Worm (Caenorhabditis elegans) whole organism, L1 larva: ENCODE measurements around the gene frm-2.
A peak's percentile ranks its signal among the peaks of the same experiment; 100 is the strongest.

Experiments
- alr-1 ChIP-seq: fragments of 200-800 bp; sonication (Bioruptor generic); optimal IDR thresholded peaks from 2 replicates; lab custom pipeline; 2018; ENCODE audit warnings: borderline replicate concordance, mild to moderate bottlenecking, missing genetic modification characterization, missing compliant biosample characterization
- blmp-1 ChIP-seq: fragments of 150-350 bp; optimal IDR thresholded peaks from 2 replicates; lab custom pipeline; 2014; ENCODE audit warnings: missing biosample characterization, missing genetic modification characterization
- ceh-8 ChIP-seq: fragments of 200-800 bp; sonication (Bioruptor generic); optimal IDR thresholded peaks from 2 replicates; lab custom pipeline; 2018; ENCODE audit warnings: mild to moderate bottlenecking, missing genetic modification characterization, moderate library complexity, missing compliant biosample characterization
- ceh-88 ChIP-seq: fragments of 200-800 bp; sonication (Bioruptor generic); IDR thresholded peaks from 2 replicates; pipeline ENCODE4 v1.3.6; 2022; ENCODE audit warnings: missing genetic modification characterization, missing compliant biosample characterization
- ceh-90 ChIP-seq: sonication (generic microtip); optimal IDR thresholded peaks from 2 replicates; lab custom pipeline; 2016; ENCODE audit warnings: missing genetic modification characterization, missing compliant biosample characterization
- dpl-1 ChIP-seq, 3 experiments: fragments of 150-350 bp in 2 of 3; sonication (generic microtip) in 1 of 3; optimal IDR thresholded peaks; 2 replicates each; lab custom pipeline; 2014 to 2017; ENCODE audit warnings: missing biosample characterization in 3 of 3, missing genetic modification characterization in 3 of 3, missing genetic modification reagents in 3 of 3
- dsc-1 ChIP-seq: sonication (generic microtip); optimal IDR thresholded peaks from 2 replicates; lab custom pipeline; 2016; ENCODE audit warnings: mild to moderate bottlenecking, missing genetic modification characterization, missing compliant biosample characterization
- egl-13 ChIP-seq: sonication (generic microtip); optimal IDR thresholded peaks from 2 replicates; lab custom pipeline; 2016; ENCODE audit warnings: missing genotype, missing genetic modification reagents, missing genetic modification characterization, missing compliant biosample characterization
- elt-2 ChIP-seq: sonication (generic microtip); optimal IDR thresholded peaks from 2 replicates; lab custom pipeline; 2016; ENCODE audit warnings: missing genetic modification characterization, mild to moderate bottlenecking, inconsistent platforms, missing compliant biosample characterization, missing genetic modification reagents
- elt-3 ChIP-seq, 6 experiments: fragments of 150-350 bp in 1 of 6; sonication (generic microtip); optimal IDR thresholded peaks; 2 replicates each; lab custom pipeline; 2017 to 2018; ENCODE audit warnings: missing biosample characterization in 6 of 6, missing genetic modification characterization in 6 of 6, inconsistent platforms in 1 of 6
- ets-5 ChIP-seq: fragments of 200-800 bp; sonication (Bioruptor generic); IDR thresholded peaks from 2 replicates; pipeline ENCODE4 v1.3.6; 2022; ENCODE audit warnings: missing genetic modification characterization, missing compliant biosample characterization
- fkh-4 ChIP-seq: sonication (generic microtip); optimal IDR thresholded peaks from 2 replicates; lab custom pipeline; 2016; ENCODE audit warnings: missing compliant biosample characterization, missing genetic modification characterization, borderline replicate concordance
- fkh-8 ChIP-seq: sonication (generic microtip); optimal IDR thresholded peaks from 2 replicates; lab custom pipeline; 2016; ENCODE audit warnings: mild to moderate bottlenecking, missing genetic modification characterization, missing compliant biosample characterization
- hpl-2 ChIP-seq: fragments of 150-350 bp; optimal IDR thresholded peaks from 2 replicates; lab custom pipeline; 2014; ENCODE audit warnings: missing biosample characterization, missing genetic modification reagents, missing genetic modification characterization
- irx-1 ChIP-seq: sonication (generic microtip); optimal IDR thresholded peaks from 2 replicates; lab custom pipeline; 2016; ENCODE audit warnings: missing genetic modification characterization, missing compliant biosample characterization
- isw-1 ChIP-seq: fragments of 200-800 bp; sonication (Bioruptor generic); IDR thresholded peaks from 2 replicates; pipeline ENCODE4 v1.3.6; 2022; ENCODE audit warnings: missing genetic modification characterization, missing compliant biosample characterization
- lin-14 ChIP-seq: fragments of 200-800 bp; sonication (Bioruptor generic); optimal IDR thresholded peaks from 2 replicates; lab custom pipeline; 2018; ENCODE audit warnings: mild to moderate bottlenecking, missing genetic modification characterization, moderate library complexity, missing compliant biosample characterization
- lin-15B ChIP-seq: fragments of 150-350 bp; sonication (generic microtip); optimal IDR thresholded peaks from 3 replicates; lab custom pipeline; 2014; ENCODE audit warnings: missing biosample characterization, missing genetic modification characterization
- lsy-2 ChIP-seq, 2 experiments: fragments of 150-350 bp; optimal IDR thresholded peaks; 2 replicates each; lab custom pipeline; 2014; ENCODE audit warnings: missing biosample characterization in 2 of 2, missing genetic modification characterization in 2 of 2
- mdl-1 ChIP-seq, 2 experiments: fragments of 150-350 bp; optimal IDR thresholded peaks; 2 replicates each; lab custom pipeline; 2014 to 2017; ENCODE audit warnings: missing biosample characterization in 2 of 2, missing genetic modification characterization in 2 of 2, inconsistent platforms in 1 of 2
- nhr-20 ChIP-seq: sonication (generic microtip); optimal IDR thresholded peaks from 2 replicates; lab custom pipeline; 2016; ENCODE audit warnings: mild to moderate bottlenecking, missing genetic modification characterization, missing compliant biosample characterization
- nhr-71 ChIP-seq: sonication (generic microtip); optimal IDR thresholded peaks from 2 replicates; lab custom pipeline; 2016; ENCODE audit warnings: mild to moderate bottlenecking, missing genetic modification characterization, moderate library complexity, missing compliant biosample characterization
- nhr-84 ChIP-seq: sonication (generic microtip); optimal IDR thresholded peaks from 2 replicates; lab custom pipeline; 2017; ENCODE audit warnings: missing biosample characterization, missing genetic modification characterization
- nhr-85 ChIP-seq: sonication (generic microtip); peaks from one replicate; lab custom pipeline; 2016; ENCODE audit warnings: missing genetic modification characterization, inconsistent platforms, missing compliant biosample characterization
- pax-3 ChIP-seq: fragments of 200-800 bp; sonication (Bioruptor generic); optimal IDR thresholded peaks from 2 replicates; lab custom pipeline; 2018; ENCODE audit warnings: mild to moderate bottlenecking, missing genetic modification characterization, moderate library complexity, missing compliant biosample characterization
- rnt-1 ChIP-seq: sonication (generic microtip); optimal IDR thresholded peaks from 2 replicates; lab custom pipeline; 2016; ENCODE audit warnings: mild to moderate bottlenecking, missing genetic modification characterization, moderate library complexity, missing compliant biosample characterization
- snu-23 ChIP-seq: sonication (generic microtip); optimal IDR thresholded peaks from 2 replicates; lab custom pipeline; 2016; ENCODE audit warnings: missing genetic modification characterization, missing compliant biosample characterization
- sox-4 ChIP-seq: sonication (generic microtip); optimal IDR thresholded peaks from 2 replicates; lab custom pipeline; 2016; ENCODE audit warnings: missing genetic modification characterization, missing compliant biosample characterization
- sup-37 ChIP-seq: fragments of 200-800 bp; sonication (Bioruptor generic); optimal IDR thresholded peaks from 2 replicates; lab custom pipeline; 2018; ENCODE audit warnings: mild to moderate bottlenecking, missing genetic modification characterization, missing compliant biosample characterization
- swsn-7 ChIP-seq: sonication (generic microtip); optimal IDR thresholded peaks from 2 replicates; lab custom pipeline; 2016; ENCODE audit warnings: missing genetic modification characterization, missing compliant biosample characterization
- tlp-1 ChIP-seq: fragments of 150-350 bp; optimal IDR thresholded peaks from 2 replicates; lab custom pipeline; 2014; ENCODE audit warnings: missing biosample characterization, missing genetic modification characterization
- unc-98 ChIP-seq: fragments of 200-800 bp; sonication (Bioruptor generic); IDR thresholded peaks from 2 replicates; pipeline ENCODE4 v1.3.6; 2022; ENCODE audit warnings: missing genetic modification characterization, missing compliant biosample characterization
- vab-15 ChIP-seq: sonication (generic microtip); optimal IDR thresholded peaks from 2 replicates; lab custom pipeline; 2017; ENCODE audit warnings: missing genotype, mild to moderate bottlenecking, missing genetic modification characterization, missing compliant biosample characterization
- xbp-1 ChIP-seq: sonication (generic microtip); optimal IDR thresholded peaks from 2 replicates; lab custom pipeline; 2016; ENCODE audit warnings: missing genetic modification characterization, missing compliant biosample characterization
- ztf-11 ChIP-seq, 2 experiments: sonication (generic microtip); optimal IDR thresholded peaks; 2 replicates each; lab custom pipeline; 2016 to 2017; ENCODE audit warnings: missing genetic modification characterization in 2 of 2, missing biosample characterization in 1 of 2, missing compliant biosample characterization in 1 of 2

frm-2 gene

ce11 chrIII:5976021-5976420, 5.9 kb downstream of the frm-2 start:
- TF ChIP-seq fkh-4 = peak; percentile 84
- TF ChIP-seq dsc-1 (tag; lab: Kevin White, UChicago) = peak; percentile 87
- peak; percentile 12 for TF ChIP-seq lin-14 (GFP tag; lab: Kevin White, UChicago)
- no peak for TF ChIP-seq swsn-7
- no peak for TF ChIP-seq rnt-1 (tag; lab: Kevin White, UChicago)

- no peak for TF ChIP-seq xbp-1 (tag; lab: Kevin White, UChicago)
- TF ChIP-seq lsy-2 (tag; optimal IDR thresholded peaks at IDR 0.05; lab: Kevin White, UChicago) = no peak
- no peak for TF ChIP-seq tlp-1 (tag; lab: Kevin White, UChicago)
- no peak for TF ChIP-seq ceh-8 (GFP tag; lab: Kevin White, UChicago)
- no peak for TF ChIP-seq dsc-1 (tag; lab: Kevin White, UChicago)
- TF ChIP-seq fkh-8 = no peak
- TF ChIP-seq ceh-88 (GFP tag; lab: Robert Waterston, UW) = no peak
Measured at ce11 chrIII:5975005-5975730, 6.8 kb downstream of the frm-2 start, which contains the start of gene mlp-1. TSS of gene mlp-1 (minus strand) at chrIII:5975055.

- TF ChIP-seq dpl-1 (GFP tag; optimal IDR thresholded peaks at IDR 0.05; lab: Kevin White, UChicago) = no peak
- TF ChIP-seq vab-15 = no peak
- no peak for TF ChIP-seq lin-15B (tag; lab: Kevin White, UChicago)
- no peak for TF ChIP-seq egl-13
- TF ChIP-seq tlp-1 (tag; lab: Kevin White, UChicago) = no peak
- TF ChIP-seq ceh-90 (tag; lab: Kevin White, UChicago) = no peak
- no peak for TF ChIP-seq nhr-85 (tag; lab: Kevin White, UChicago)
- no peak for TF ChIP-seq sup-37 (GFP tag; lab: Kevin White, UChicago)
- no peak for TF ChIP-seq fkh-4
- TF ChIP-seq pax-3 (tag; lab: Kevin White, UChicago) = no peak
- TF ChIP-seq, all 84 proteins: peak for 0
Measured at ce11 chrIII:5967640-5968039, 14.3 kb downstream of the frm-2 start.

- no peak for TF ChIP-seq pax-3 (tag; lab: Kevin White, UChicago)
- TF ChIP-seq nhr-20 (tag; lab: Kevin White, UChicago) = no peak
- TF ChIP-seq isw-1 (GFP tag; lab: Robert Waterston, UW) = no peak
- TF ChIP-seq egl-13 = no peak
Measured at ce11 chrIII:5965839-5966463, 16.0 kb downstream of the frm-2 start, which contains the start of gene dct-6. TSS of gene dct-6 (plus strand) at chrIII:5966413.

ce11 chrIII:5965368-5965767, 16.6 kb downstream of the frm-2 start:
- TF ChIP-seq ztf-11 (tag; optimal IDR thresholded peaks at IDR 0.05; lab: Kevin White, UChicago) = no peak
- no peak for TF ChIP-seq tlp-1 (tag; lab: Kevin White, UChicago)
- no peak for TF ChIP-seq ets-5 (GFP tag; lab: Robert Waterston, UW)
- TF ChIP-seq lin-14 (GFP tag; lab: Kevin White, UChicago) = peak; percentile 3
- TF ChIP-seq elt-2 (tag; lab: Kevin White, UChicago) = no peak
- TF ChIP-seq mdl-1 (tag; optimal IDR thresholded peaks at IDR 0.05; lab: Kevin White, UChicago) = no peak
- no peak for TF ChIP-seq alr-1
- TF ChIP-seq nhr-85 (tag; lab: Kevin White, UChicago) = peak; percentile 64
- no peak for TF ChIP-seq ceh-8 (GFP tag; lab: Kevin White, UChicago)
- TF ChIP-seq irx-1 = no peak
- no peak for TF ChIP-seq snu-23 (GFP tag; lab: Kevin White, UChicago)

- no peak for TF ChIP-seq sox-4 (tag; lab: Kevin White, UChicago)
- TF ChIP-seq ceh-88 (GFP tag; lab: Robert Waterston, UW) = no peak
- TF ChIP-seq blmp-1 = peak; percentile 91
- peak; percentile 20 for TF ChIP-seq nhr-71
- peak; percentile 9 for TF ChIP-seq nhr-20 (tag; lab: Kevin White, UChicago)
- TF ChIP-seq hpl-2 (GFP tag; lab: Kevin White, UChicago) = no peak
- TF ChIP-seq snu-23 (GFP tag; lab: Kevin White, UChicago) = peak; percentile 6
- TF ChIP-seq nhr-85 (tag; lab: Kevin White, UChicago) = peak; percentile 72
- peak in 1 of 2 experiments; percentile 24 for TF ChIP-seq lsy-2 (tag; optimal IDR thresholded peaks at IDR 0.05; lab: Kevin White, UChicago)
- TF ChIP-seq nhr-84 (tag; lab: Kevin White, UChicago) = no peak
- no peak for TF ChIP-seq unc-98 (GFP tag; lab: Robert Waterston, UW)
- TF ChIP-seq elt-3 (tag; optimal IDR thresholded peaks at IDR 0.05; lab: Kevin White, UChicago) = peak in 3 of 6 experiments; percentile 10 to 53 (median 11)
- peak; percentile 40 for TF ChIP-seq lin-14 (GFP tag; lab: Kevin White, UChicago)
Measured at ce11 chrIII:5964058-5964632, 17.8 kb downstream of the frm-2 start.
